Fruit fly (Drosophila melanogaster) whole organism, embryonic: Measurements from ENCODE around the gene brm.

Source experiments
- ATbp ChIP-seq: fragments of 200-800 bp; sonication (Bioruptor generic); optimal IDR thresholded peaks from 2 replicates; lab custom pipeline; 2017; ENCODE audit warnings: missing biosample characterization, mild to moderate bottlenecking, missing genetic modification characterization, missing genetic modification reagents
- Ada2b ChIP-seq: fragments of 200-800 bp; sonication (Bioruptor generic); IDR thresholded peaks from 2 replicates; pipeline ENCODE4 v1.3.6; 2022; ENCODE audit warnings: missing biosample characterization, missing genetic modification characterization
- Atf6 ChIP-seq: fragments of 200-800 bp; sonication (Bioruptor generic); IDR thresholded peaks from 2 replicates; pipeline ENCODE4 v1.3.6; 2022; ENCODE audit warnings: missing biosample characterization, missing genetic modification characterization
- BtbVII ChIP-seq: fragments of 200-800 bp; sonication (Bioruptor generic); optimal IDR thresholded peaks from 3 replicates; lab custom pipeline; 2017; ENCODE audit warnings: missing biosample characterization, mild to moderate bottlenecking, missing genetic modification characterization
- CG10209 ChIP-seq: fragments of 200-800 bp; sonication (Bioruptor generic); optimal IDR thresholded peaks from 3 replicates; lab custom pipeline; 2017; ENCODE audit warnings: missing biosample characterization, mild to moderate bottlenecking, missing genetic modification characterization, missing genetic modification reagents
- CG10267 ChIP-seq: fragments of 200-800 bp; sonication (Bioruptor generic); optimal IDR thresholded peaks from 2 replicates; lab custom pipeline; 2018; ENCODE audit warnings: missing biosample characterization, mild to moderate bottlenecking, missing genetic modification characterization, moderate library complexity
- CG10274 ChIP-seq: fragments of 200-800 bp; sonication (Bioruptor generic); optimal IDR thresholded peaks from 3 replicates; lab custom pipeline; 2017; ENCODE audit warnings: missing biosample characterization, mild to moderate bottlenecking, missing genetic modification characterization
- CG10543 ChIP-seq: fragments of 200-800 bp; sonication (Bioruptor generic); optimal IDR thresholded peaks from 3 replicates; lab custom pipeline; 2017; ENCODE audit warnings: missing biosample characterization, mild to moderate bottlenecking, missing genetic modification characterization, moderate library complexity
- CG11695 ChIP-seq: fragments of 200-800 bp; sonication (Bioruptor generic); IDR thresholded peaks from 3 replicates; pipeline ENCODE4 v1.3.6; 2022; ENCODE audit warnings: missing biosample characterization, missing genetic modification characterization
- CG12155 ChIP-seq: fragments of 200-800 bp; sonication (Bioruptor generic); optimal IDR thresholded peaks from 3 replicates; lab custom pipeline; 2016; ENCODE audit warnings: missing biosample characterization, missing genetic modification characterization
- CG12299 ChIP-seq: fragments of 200-800 bp; sonication (Bioruptor generic); optimal IDR thresholded peaks from 2 replicates; lab custom pipeline; 2018; ENCODE audit warnings: missing biosample characterization, mild to moderate bottlenecking, missing genetic modification characterization
- CG12391 ChIP-seq: fragments of 200-800 bp; sonication (Bioruptor generic); optimal IDR thresholded peaks from 3 replicates; lab custom pipeline; 2018; ENCODE audit warnings: missing biosample characterization, mild to moderate bottlenecking, missing genetic modification characterization, moderate library complexity
- CG12659 ChIP-seq: fragments of 200-800 bp; sonication (Bioruptor generic); optimal IDR thresholded peaks from 3 replicates; lab custom pipeline; 2017; ENCODE audit warnings: mild to moderate bottlenecking, missing biosample characterization, missing genetic modification reagents, missing genetic modification characterization
- CG13424 ChIP-seq: fragments of 200-800 bp; sonication (Bioruptor generic); optimal IDR thresholded peaks from 2 replicates; lab custom pipeline; 2019; ENCODE audit warnings: missing biosample characterization, mild to moderate bottlenecking, missing genetic modification characterization, moderate library complexity
- CG13775 ChIP-seq: fragments of 200-800 bp; sonication (Bioruptor generic); optimal IDR thresholded peaks from 3 replicates; lab custom pipeline; 2017; ENCODE audit warnings: missing biosample characterization, mild to moderate bottlenecking, missing genetic modification characterization
- CG14441 ChIP-seq: fragments of 200-800 bp; sonication (Bioruptor generic); IDR thresholded peaks from 2 replicates; pipeline ENCODE4 v1.3.6; 2022; ENCODE audit warnings: missing biosample characterization, missing genetic modification characterization
- CG2116 ChIP-seq: fragments of 200-800 bp; sonication (Bioruptor generic); optimal IDR thresholded peaks from 3 replicates; lab custom pipeline; 2018; ENCODE audit warnings: missing biosample characterization, mild to moderate bottlenecking, missing genetic modification characterization
- CG2889 ChIP-seq: fragments of 200-800 bp; sonication (Bioruptor generic); IDR thresholded peaks from 3 replicates; pipeline ENCODE4 v1.3.6; 2022; ENCODE audit warnings: missing biosample characterization, missing genetic modification characterization
- CG33213 ChIP-seq: fragments of 200-800 bp; sonication (Bioruptor generic); optimal IDR thresholded peaks from 3 replicates; lab custom pipeline; 2016; ENCODE audit warnings: missing biosample characterization, missing genetic modification characterization
- CG4730 ChIP-seq: fragments of 200-800 bp; sonication (Bioruptor generic); IDR thresholded peaks from 2 replicates; pipeline ENCODE4 v1.3.6; 2022; ENCODE audit warnings: missing biosample characterization, missing genetic modification characterization
- CG6683 ChIP-seq: fragments of 200-800 bp; sonication (Bioruptor generic); optimal IDR thresholded peaks from 2 replicates; lab custom pipeline; 2017; ENCODE audit warnings: missing biosample characterization, mild to moderate bottlenecking, missing genetic modification characterization, missing genetic modification reagents
- CG8388 ChIP-seq: fragments of 200-800 bp; sonication (Bioruptor generic); optimal IDR thresholded peaks from 2 replicates; lab custom pipeline; 2019; ENCODE audit warnings: missing biosample characterization, mild to moderate bottlenecking, missing genetic modification characterization, moderate library complexity
- CG9215 ChIP-seq: fragments of 200-800 bp; sonication (Bioruptor generic); IDR thresholded peaks from 2 replicates; pipeline ENCODE4 v1.3.6; 2022; ENCODE audit warnings: missing biosample characterization, missing genetic modification characterization
- CG9727 ChIP-seq: fragments of 200-800 bp; sonication (Bioruptor generic); optimal IDR thresholded peaks from 3 replicates; lab custom pipeline; 2017; ENCODE audit warnings: missing biosample characterization, mild to moderate bottlenecking, missing genetic modification characterization
- CoRest ChIP-seq: fragments of 200-800 bp; sonication (Bioruptor generic); optimal IDR thresholded peaks from 3 replicates; lab custom pipeline; 2018; ENCODE audit warnings: missing biosample characterization, mild to moderate bottlenecking, missing genetic modification characterization, moderate library complexity
- D19A ChIP-seq: fragments of 200-800 bp; optimal IDR thresholded peaks from 3 replicates; lab custom pipeline; 2019; ENCODE audit warnings: missing biosample characterization, mild to moderate bottlenecking, missing genetic modification characterization, moderate library complexity
- Dbx ChIP-seq: fragments of 200-800 bp; sonication (Bioruptor generic); IDR thresholded peaks from 3 replicates; pipeline ENCODE4 v1.3.6; 2022; ENCODE audit warnings: missing biosample characterization, missing genetic modification characterization
- Dll ChIP-seq: fragments of 200-800 bp; sonication (Bioruptor generic); IDR thresholded peaks from 4 replicates; pipeline ENCODE4 v1.3.6; 2022; ENCODE audit warnings: missing biosample characterization, missing genetic modification characterization; ENCODE audit not compliant: partially characterized antibody
- Doc2 ChIP-seq: fragments of 200-800 bp; sonication (Bioruptor generic); IDR thresholded peaks from 2 replicates; pipeline ENCODE4 v1.3.6; 2022; ENCODE audit warnings: missing biosample characterization, missing genetic modification characterization
- ERR ChIP-seq: fragments of 200-800 bp; sonication (Bioruptor generic); optimal IDR thresholded peaks from 2 replicates; lab custom pipeline; 2016; ENCODE audit warnings: missing biosample characterization, missing genetic modification characterization
- Fer3 ChIP-seq: fragments of 200-800 bp; sonication (Bioruptor generic); optimal IDR thresholded peaks from 2 replicates; lab custom pipeline; 2018; ENCODE audit warnings: missing biosample characterization, mild to moderate bottlenecking, missing genetic modification characterization, moderate library complexity
- NK7.1 ChIP-seq: fragments of 200-800 bp; sonication (Bioruptor generic); optimal IDR thresholded peaks from 3 replicates; lab custom pipeline; 2016; ENCODE audit warnings: missing biosample characterization, missing genetic modification characterization
- Nf-YB ChIP-seq: fragments of 200-800 bp; sonication (Bioruptor generic); optimal IDR thresholded peaks from 3 replicates; lab custom pipeline; 2019; ENCODE audit warnings: missing biosample characterization, mild to moderate bottlenecking, missing genetic modification characterization, moderate library complexity
- Rfx ChIP-seq: fragments of 200-800 bp; sonication (Bioruptor generic); IDR thresholded peaks from 2 replicates; pipeline ENCODE4 v1.3.6; 2022; ENCODE audit warnings: missing biosample characterization, missing genetic modification characterization
- Side ChIP-seq: fragments of 200-800 bp; sonication (Bioruptor generic); optimal IDR thresholded peaks from 2 replicates; lab custom pipeline; 2016; ENCODE audit warnings: missing biosample characterization, missing genetic modification characterization
- Sox102F ChIP-seq: fragments of 200-800 bp; sonication (Bioruptor generic); optimal IDR thresholded peaks from 2 replicates; lab custom pipeline; 2018; ENCODE audit warnings: missing biosample characterization, mild to moderate bottlenecking, missing genetic modification characterization, moderate library complexity
- ab ChIP-seq: fragments of 200-800 bp; sonication (Bioruptor generic); optimal IDR thresholded peaks from 2 replicates; lab custom pipeline; 2016; ENCODE audit warnings: missing biosample characterization, missing genetic modification characterization
- amos ChIP-seq: fragments of 200-800 bp; sonication (Bioruptor generic); IDR thresholded peaks from 2 replicates; pipeline ENCODE4 v1.3.6; 2022; ENCODE audit warnings: missing biosample characterization, missing genetic modification characterization; ENCODE audit not compliant: partially characterized antibody
- exex ChIP-seq: fragments of 200-800 bp; sonication (Bioruptor generic); optimal IDR thresholded peaks from 4 replicates; lab custom pipeline; 2018; ENCODE audit warnings: missing biosample characterization, mild to moderate bottlenecking, missing genetic modification characterization, moderate library complexity
- fd3F ChIP-seq: fragments of 200-800 bp; sonication (Bioruptor generic); optimal IDR thresholded peaks from 2 replicates; lab custom pipeline; 2018; ENCODE audit warnings: missing biosample characterization, mild to moderate bottlenecking, missing genetic modification characterization, moderate library complexity
- gt ChIP-seq: fragments of 200-800 bp; sonication (Bioruptor generic); IDR thresholded peaks from 2 replicates; pipeline ENCODE4 v1.3.6; 2022; ENCODE audit warnings: missing biosample characterization, missing genetic modification characterization
- hkb ChIP-seq, 2 experiments: fragments of 200-800 bp in 1 of 2; fragments of >200 bp in 1 of 2; sonication (Bioruptor generic) in 1 of 2; IDR thresholded peaks in 1 of 2; optimal IDR thresholded peaks in 1 of 2; 2 replicates each; pipeline versions ENCODE4 v1.3.6 to Lab custom; 2017 to 2022; ENCODE audit warnings: missing biosample characterization in 1 of 2, missing genetic modification characterization in 1 of 2
- lmd ChIP-seq: fragments of 200-800 bp; sonication (Bioruptor generic); IDR thresholded peaks from 2 replicates; pipeline ENCODE4 v1.3.6; 2022; ENCODE audit warnings: missing biosample characterization, missing genetic modification characterization
- mam ChIP-seq: fragments of 200-800 bp; sonication (Bioruptor generic); optimal IDR thresholded peaks from 3 replicates; lab custom pipeline; 2016; ENCODE audit warnings: missing biosample characterization, missing genetic modification characterization
- onecut ChIP-seq: fragments of 200-800 bp; sonication (Bioruptor generic); IDR thresholded peaks from 2 replicates; pipeline ENCODE4 v1.3.6; 2022; ENCODE audit warnings: missing biosample characterization, missing genetic modification characterization
- sim ChIP-seq: fragments of 200-800 bp; sonication (Bioruptor generic); IDR thresholded peaks from 2 replicates; pipeline ENCODE4 v1.3.6; 2022; ENCODE audit warnings: missing biosample characterization, missing genetic modification characterization
- tgo ChIP-seq: fragments of 200-800 bp; sonication (Bioruptor generic); IDR thresholded peaks from 3 replicates; pipeline ENCODE4 v1.3.6; 2022; ENCODE audit warnings: missing biosample characterization, missing genetic modification characterization
- ttk ChIP-seq: fragments of 200-800 bp; sonication (Bioruptor generic); IDR thresholded peaks from 2 replicates; pipeline ENCODE4 v2.1.2; 2022; ENCODE audit warnings: missing biosample characterization, missing genetic modification characterization
- tx ChIP-seq: fragments of 200-800 bp; sonication (Bioruptor generic); optimal IDR thresholded peaks from 2 replicates; lab custom pipeline; 2016; ENCODE audit warnings: missing biosample characterization, missing genetic modification characterization

The brm gene

dm6 chr3L:15921043-15921621 lies 61.5 kb downstream of the brm start (continued):
- TF ChIP-seq CG12659 (GFP tag; lab: Kevin White, UChicago) = peak; percentile 63
- no peak for TF ChIP-seq CG2889 (GFP tag; lab: Robert Waterston, UW)
- TF ChIP-seq ERR (GFP tag; lab: Kevin White, UChicago) = no peak
- peak; percentile 5 for TF ChIP-seq Side (GFP tag; lab: Kevin White, UChicago)
- peak; percentile 2 for TF ChIP-seq CG10274 (GFP tag; lab: Kevin White, UChicago)
- peak; percentile 32; the same call in 1 of the 2 replicates for TF ChIP-seq Ada2b (GFP tag; lab: Robert Waterston, UW)
- TF ChIP-seq CG9727 (GFP tag; lab: Kevin White, UChicago) = peak; percentile 71
- TF ChIP-seq Doc2 (GFP tag; lab: Robert Waterston, UW) = no peak
- no peak for TF ChIP-seq sim (GFP tag; lab: Robert Waterston, UW)
- TF ChIP-seq Dll (GFP tag; lab: Robert Waterston, UW) = no peak
- peak; percentile 39; the same call in 1 of the 2 replicates for TF ChIP-seq ttk (GFP tag; lab: Robert Waterston, UW)
- 0 out of 2 replicates have a peak, but pooled peaks have one; percentile 35 for TF ChIP-seq CG14441 (GFP tag; lab: Robert Waterston, UW)
- no peak for TF ChIP-seq amos (GFP tag; lab: Robert Waterston, UW)
- peak; percentile 8 for TF ChIP-seq fd3F (GFP tag; lab: Kevin White, UChicago)
- TF ChIP-seq tx = peak; percentile 25
- peak; percentile 39 for TF ChIP-seq Sox102F (GFP tag; lab: Kevin White, UChicago)
- no peak for TF ChIP-seq CG12155 (GFP tag; lab: Kevin White, UChicago)
- TF ChIP-seq CG13775 = peak; percentile 47
- peak; percentile 46 for TF ChIP-seq CG8388
- TF ChIP-seq Dbx (GFP tag; lab: Robert Waterston, UW) = peak; percentile 26; the same call in 1 of the 3 replicates
- peak; percentile 24 for TF ChIP-seq CG6683
- TF ChIP-seq CG10267 (tag; lab: Kevin White, UChicago) = peak; percentile 36
- TF ChIP-seq CG12391 (tag; lab: Kevin White, UChicago) = peak; percentile 53
- peak; percentile 64 for TF ChIP-seq CoRest (tag; lab: Kevin White, UChicago)
- no peak for TF ChIP-seq CG33213
- TF ChIP-seq Nf-YB = peak; percentile 10
- TF ChIP-seq lmd (GFP tag; lab: Robert Waterston, UW) = 0 out of 2 replicates have a peak, but pooled peaks have one; percentile 33
- peak; percentile 55 for TF ChIP-seq Fer3 (tag; lab: Kevin White, UChicago)
- TF ChIP-seq tgo (GFP tag; lab: Robert Waterston, UW) = peak; percentile 33; the same call in 2 of the 3 replicates
- peak; percentile 42 for TF ChIP-seq mam (GFP tag; lab: Kevin White, UChicago)
- TF ChIP-seq CG4730 (GFP tag; lab: Robert Waterston, UW) = no peak
- TF ChIP-seq NK7.1 = peak; percentile 4
- TF ChIP-seq CG12299 (tag; lab: Kevin White, UChicago) = peak; percentile 45
- TF ChIP-seq BtbVII (GFP tag; lab: Kevin White, UChicago) = peak; percentile 56
- TF ChIP-seq CG10543 (GFP tag; lab: Kevin White, UChicago) = peak; percentile 76
- peak; percentile 44 for TF ChIP-seq CG10209 (GFP tag; lab: Kevin White, UChicago)
- TF ChIP-seq CG9215 (GFP tag; lab: Robert Waterston, UW) = peak; percentile 27; the same call in 1 of the 2 replicates
- peak; percentile 40 for TF ChIP-seq ATbp (GFP tag; lab: Kevin White, UChicago)
- peak; percentile 67 for TF ChIP-seq CG13424 (tag; lab: Kevin White, UChicago)
- TF ChIP-seq CG2116 (GFP tag; lab: Kevin White, UChicago) = peak; percentile 30
- TF ChIP-seq Atf6 = peak; percentile 64; the same call in 1 of the 2 replicates
- TF ChIP-seq exex (tag; lab: Kevin White, UChicago) = peak; percentile 21
- TF ChIP-seq gt (GFP tag; lab: Robert Waterston, UW) = no peak
- TF ChIP-seq onecut = no peak
- 0 out of 2 replicates have a peak, but pooled peaks have one; percentile 25 for TF ChIP-seq Rfx (GFP tag; lab: Robert Waterston, UW)
- TF ChIP-seq hkb (optimal IDR thresholded peaks at IDR 0.05; lab: Kevin White, UChicago) = no peak
- peak; percentile 42; the same call in 1 of the 2 replicates for TF ChIP-seq hkb (GFP tag; IDR thresholded peaks at IDR 0.05; lab: Robert Waterston, UW)
- TF ChIP-seq ab = no peak
- 0 out of 3 replicates have a peak, but pooled peaks have one; percentile 37 for TF ChIP-seq CG11695 (GFP tag; lab: Robert Waterston, UW)
- peak; percentile 20 for TF ChIP-seq D19A (tag; lab: Kevin White, UChicago)
